Worm (Caenorhabditis elegans) whole organism, L3 larva: ENCODE results near the gene sra-27.
A peak's percentile ranks its signal among the peaks of the same experiment; 100 is the strongest.

ENCODE experiments used
- R02D3.7 ChIP-seq: fragments of 150-350 bp; optimal IDR thresholded peaks from 2 replicates; lab custom pipeline; 2014; ENCODE audit warnings: missing biosample characterization, missing genetic modification characterization
- ZK546.5 ChIP-seq: sonication (generic microtip); optimal IDR thresholded peaks from 2 replicates; lab custom pipeline; 2017; ENCODE audit warnings: missing biosample characterization, missing genetic modification characterization
- aly-2 ChIP-seq: fragments of 150-350 bp; optimal IDR thresholded peaks from 2 replicates; lab custom pipeline; 2014; ENCODE audit warnings: missing biosample characterization, missing genetic modification characterization
- ama-1 ChIP-seq: fragments of 150-350 bp; optimal IDR thresholded peaks from 2 replicates; lab custom pipeline; 2018
- ceh-28 ChIP-seq: fragments of 150-350 bp; optimal IDR thresholded peaks from 2 replicates; lab custom pipeline; 2014; ENCODE audit warnings: missing biosample characterization, missing genetic modification reagents, missing genetic modification characterization
- ceh-82 ChIP-seq: fragments of 150-350 bp; optimal IDR thresholded peaks from 2 replicates; lab custom pipeline; 2014; ENCODE audit warnings: missing biosample characterization, missing genetic modification characterization
- ceh-9 ChIP-seq: sonication (generic microtip); optimal IDR thresholded peaks from 2 replicates; lab custom pipeline; 2018; ENCODE audit warnings: missing biosample characterization, missing genetic modification characterization
- egl-27 ChIP-seq: sonication (generic microtip); optimal IDR thresholded peaks from 4 replicates; lab custom pipeline; 2017; ENCODE audit warnings: missing biosample characterization, missing genetic modification reagents, missing genetic modification characterization
- egl-5 ChIP-seq: fragments of 150-350 bp; optimal IDR thresholded peaks from 2 replicates; lab custom pipeline; 2017; ENCODE audit warnings: missing biosample characterization, missing genetic modification reagents, missing genetic modification characterization, inconsistent platforms
- elt-1 ChIP-seq: fragments of 150-350 bp; optimal IDR thresholded peaks from 2 replicates; lab custom pipeline; 2014; ENCODE audit warnings: missing biosample characterization, missing genetic modification characterization
- elt-2 ChIP-seq: sonication (generic microtip); optimal IDR thresholded peaks from 2 replicates; lab custom pipeline; 2016; ENCODE audit warnings: missing genetic modification reagents, mild to moderate bottlenecking, missing genetic modification characterization, missing compliant biosample characterization
- eor-1 ChIP-seq, 2 experiments: fragments of 150-350 bp; optimal IDR thresholded peaks; 2 replicates each; lab custom pipeline; 2014 to 2018; ENCODE audit warnings: missing biosample characterization in 2 of 2, missing genetic modification characterization in 2 of 2
- fkh-10 ChIP-seq: sonication (generic microtip); optimal IDR thresholded peaks from 2 replicates; lab custom pipeline; 2017; ENCODE audit warnings: missing biosample characterization, missing genetic modification reagents, missing genetic modification characterization
- fkh-2 ChIP-seq: fragments of 150-350 bp; optimal IDR thresholded peaks from 2 replicates; lab custom pipeline; 2014; ENCODE audit warnings: missing biosample characterization, missing genetic modification reagents, missing genetic modification characterization
- fos-1 ChIP-seq: fragments of 150-350 bp; optimal IDR thresholded peaks from 2 replicates; lab custom pipeline; 2014; ENCODE audit warnings: missing biosample characterization, missing genetic modification characterization
- jun-1 ChIP-seq: fragments of 150-350 bp; optimal IDR thresholded peaks from 2 replicates; lab custom pipeline; 2014; ENCODE audit warnings: missing biosample characterization, missing genetic modification reagents, missing genetic modification characterization
- lin-15B ChIP-seq: fragments of 150-350 bp; optimal IDR thresholded peaks from 2 replicates; lab custom pipeline; 2014; ENCODE audit warnings: missing biosample characterization, missing genetic modification characterization
- lin-39 ChIP-seq: fragments of 150-350 bp; optimal IDR thresholded peaks from 2 replicates; lab custom pipeline; 2018; ENCODE audit warnings: missing biosample characterization, missing genetic modification reagents, missing genetic modification characterization
- mdl-1 ChIP-seq: fragments of 150-350 bp; optimal IDR thresholded peaks from 2 replicates; lab custom pipeline; 2014; ENCODE audit warnings: missing biosample characterization, missing genetic modification characterization
- nfya-1 ChIP-seq: sonication (generic microtip); optimal IDR thresholded peaks from 2 replicates; lab custom pipeline; 2017; ENCODE audit warnings: missing genetic modification characterization, mild to moderate bottlenecking, missing compliant biosample characterization, antibody characterized with exemption, moderate library complexity; ENCODE audit not compliant: insufficient read depth
- nhr-23 ChIP-seq: fragments of 150-350 bp; optimal IDR thresholded peaks from 2 replicates; lab custom pipeline; 2014; ENCODE audit warnings: missing biosample characterization, missing genetic modification reagents, missing genetic modification characterization
- nhr-237 ChIP-seq: fragments of 150-350 bp; optimal IDR thresholded peaks from 2 replicates; lab custom pipeline; 2014; ENCODE audit warnings: missing biosample characterization, missing genetic modification characterization
- nhr-28 ChIP-seq: fragments of 150-350 bp; optimal IDR thresholded peaks from 2 replicates; lab custom pipeline; 2014; ENCODE audit warnings: missing biosample characterization, missing genetic modification characterization
- nhr-43 ChIP-seq: sonication (generic microtip); optimal IDR thresholded peaks from 2 replicates; lab custom pipeline; 2016; ENCODE audit warnings: mild to moderate bottlenecking, missing genetic modification characterization, missing compliant biosample characterization; ENCODE audit not compliant: poor library complexity, severe bottlenecking
- nhr-67 ChIP-seq: fragments of 150-350 bp; optimal IDR thresholded peaks from 2 replicates; lab custom pipeline; 2014; ENCODE audit warnings: missing biosample characterization, missing genetic modification characterization
- nhr-77 ChIP-seq: fragments of 150-350 bp; optimal IDR thresholded peaks from 2 replicates; lab custom pipeline; 2014; ENCODE audit warnings: missing biosample characterization, missing genetic modification characterization
- pha-4 ChIP-seq: fragments of 150-350 bp; optimal IDR thresholded peaks from 2 replicates; lab custom pipeline; 2014; ENCODE audit warnings: missing biosample characterization, missing genetic modification reagents, missing genetic modification characterization
- pqm-1 ChIP-seq: fragments of 150-350 bp; optimal IDR thresholded peaks from 2 replicates; lab custom pipeline; 2017; ENCODE audit warnings: missing biosample characterization, missing genetic modification characterization, inconsistent platforms
- sea-2 ChIP-seq: fragments of 150-350 bp; sonication (generic microtip); optimal IDR thresholded peaks from 4 replicates; lab custom pipeline; 2014; ENCODE audit warnings: missing biosample characterization, missing genetic modification reagents, missing genetic modification characterization
- skn-1 ChIP-seq: fragments of 150-350 bp; optimal IDR thresholded peaks from 2 replicates; lab custom pipeline; 2014; ENCODE audit warnings: missing biosample characterization, missing genetic modification characterization
- snpc-4 ChIP-seq: fragments of 150-350 bp; optimal IDR thresholded peaks from 2 replicates; lab custom pipeline; 2014; ENCODE audit warnings: missing biosample characterization, missing genetic modification characterization
- tbx-2 ChIP-seq: sonication (generic microtip); optimal IDR thresholded peaks from 2 replicates; lab custom pipeline; 2016; ENCODE audit warnings: mild to moderate bottlenecking, missing genetic modification characterization, missing compliant biosample characterization
- unc-39 ChIP-seq: sonication (generic microtip); optimal IDR thresholded peaks from 4 replicates; lab custom pipeline; 2017; ENCODE audit warnings: missing biosample characterization, missing genetic modification characterization
- unc-62 ChIP-seq: fragments of 150-350 bp; sonication (generic microtip); optimal IDR thresholded peaks from 4 replicates; lab custom pipeline; 2014; ENCODE audit warnings: missing biosample characterization, missing genetic modification reagents, missing genetic modification characterization
- zag-1 ChIP-seq: fragments of 150-350 bp; optimal IDR thresholded peaks from 2 replicates; lab custom pipeline; 2014; ENCODE audit warnings: missing biosample characterization, missing genetic modification characterization
- ztf-4 ChIP-seq: fragments of 150-350 bp; optimal IDR thresholded peaks from 2 replicates; lab custom pipeline; 2014; ENCODE audit warnings: missing biosample characterization, missing genetic modification characterization

Gene sra-27

ce11 chrII:6524501-6524977 is 44.3 kb upstream of the sra-27 start, which contains the start of gene C56E6.2:
Gene C56E6.2, plus strand, starts transcription at chrII:6524927.
- no peak for TF ChIP-seq mdl-1 (tag; lab: Kevin White, UChicago)
- no peak for TF ChIP-seq egl-5 (tag; lab: Kevin White, UChicago)
- TF ChIP-seq lin-15B, result no peak
- no peak for TF ChIP-seq sea-2
- TF ChIP-seq ceh-28, result no peak
- no peak for TF ChIP-seq nfya-1
- peak; percentile 57 for TF ChIP-seq elt-2
- no peak for TF ChIP-seq snpc-4 (tag; lab: Kevin White, UChicago)
- no peak for TF ChIP-seq ztf-4 (tag; lab: Kevin White, UChicago)
- TF ChIP-seq eor-1 (tag; optimal IDR thresholded peaks at IDR 0.05; lab: Kevin White, UChicago), result no peak
- TF ChIP-seq pqm-1 (tag; lab: Kevin White, UChicago), result peak; percentile 28

ce11 chrII:6526136-6526684 is 42.6 kb upstream of the sra-27 start:
- TF ChIP-seq ama-1 (lab: Kevin White, UChicago) (peak; percentile 67), ceh-9 (tag; lab: Kevin White, UChicago) (no peak), egl-5 (tag; lab: Kevin White, UChicago) (no peak), pha-4 (tag; lab: Kevin White, UChicago) (peak; percentile 1), ceh-82 (tag; lab: Kevin White, UChicago) (no peak), ceh-28 (peak; percentile 30), elt-2 (peak; percentile 1), tbx-2 (tag; lab: Kevin White, UChicago) (no peak), nhr-67 (tag; lab: Kevin White, UChicago) (no peak)
- TF ChIP-seq, all 47 proteins: peak for 4

- no peak for TF ChIP-seq nfya-1
These were observed 40.2 kb upstream of the sra-27 start, which contains the start of gene C56E6.4 for ce11 chrII:6528629-6529028. Gene C56E6.4, minus strand, starts transcription at chrII:6528729.

ce11 chrII:6531527-6531926 is 37.3 kb upstream of the sra-27 start, which contains the start of gene abch-1:
Gene abch-1, minus strand, starts transcription at chrII:6531627.
- TF ChIP-seq unc-39 (tag; lab: Kevin White, UChicago) (no peak), ceh-82 (tag; lab: Kevin White, UChicago) (no peak), aly-2 (tag; lab: Kevin White, UChicago) (no peak)

ce11 chrII:6531940-6532339 is 36.9 kb upstream of the sra-27 start, which contains the start of gene abcx-1:
Gene abcx-1, plus strand, starts transcription at chrII:6532163.
- TF ChIP-seq fkh-10 (GFP tag; lab: Kevin White, UChicago), result no peak
- TF ChIP-seq ceh-9 (tag; lab: Kevin White, UChicago), result no peak
- no peak for TF ChIP-seq nhr-28 (tag; lab: Kevin White, UChicago)
- no peak for TF ChIP-seq nhr-237 (tag; lab: Kevin White, UChicago)
- no peak for TF ChIP-seq ZK546.5 (tag; lab: Kevin White, UChicago)

- TF ChIP-seq skn-1 (tag; lab: Kevin White, UChicago) (peak; percentile 31), nhr-23 (tag; lab: Kevin White, UChicago) (peak; percentile 49), sea-2 (no peak), lin-15B (peak; percentile 59), nfya-1 (peak; percentile 58), mdl-1 (tag; lab: Kevin White, UChicago) (no peak), snpc-4 (tag; lab: Kevin White, UChicago) (peak; percentile 42)
These were observed 32.8 kb upstream of the sra-27 start, which contains the start of gene utp-20 for ce11 chrII:6535957-6536424. Gene utp-20, plus strand, starts transcription at chrII:6536374.

ce11 chrII:6544842-6545410 is 23.9 kb upstream of the sra-27 start, which contains the start of gene lron-15:
Gene lron-15, minus strand, starts transcription at chrII:6544892.
- no peak for TF ChIP-seq elt-1

- TF ChIP-seq lin-39 (tag; lab: Kevin White, UChicago) (no peak), nhr-28 (tag; lab: Kevin White, UChicago) (no peak), nhr-77 (tag; lab: Kevin White, UChicago) (no peak), nhr-23 (tag; lab: Kevin White, UChicago) (no peak), egl-27 (no peak), lin-15B (no peak), fkh-10 (GFP tag; lab: Kevin White, UChicago) (no peak), unc-62 (GFP tag; lab: Kevin White, UChicago) (no peak), R02D3.7 (no peak), zag-1 (no peak), elt-2 (no peak), nhr-237 (tag; lab: Kevin White, UChicago) (no peak), ztf-4 (tag; lab: Kevin White, UChicago) (no peak), jun-1 (tag; lab: Kevin White, UChicago) (no peak), fos-1 (tag; lab: Kevin White, UChicago) (no peak), nhr-43 (tag; lab: Kevin White, UChicago) (no peak), fkh-2 (no peak)
These were observed 14.1 kb upstream of the sra-27 start, which contains the start of gene wrn-1 for ce11 chrII:6554677-6555076. Gene wrn-1, plus strand, starts transcription at chrII:6554977.
